Fruit fly (Drosophila melanogaster): ENCODE results near the gene CG9953.

Gene CG9953

DNA sequence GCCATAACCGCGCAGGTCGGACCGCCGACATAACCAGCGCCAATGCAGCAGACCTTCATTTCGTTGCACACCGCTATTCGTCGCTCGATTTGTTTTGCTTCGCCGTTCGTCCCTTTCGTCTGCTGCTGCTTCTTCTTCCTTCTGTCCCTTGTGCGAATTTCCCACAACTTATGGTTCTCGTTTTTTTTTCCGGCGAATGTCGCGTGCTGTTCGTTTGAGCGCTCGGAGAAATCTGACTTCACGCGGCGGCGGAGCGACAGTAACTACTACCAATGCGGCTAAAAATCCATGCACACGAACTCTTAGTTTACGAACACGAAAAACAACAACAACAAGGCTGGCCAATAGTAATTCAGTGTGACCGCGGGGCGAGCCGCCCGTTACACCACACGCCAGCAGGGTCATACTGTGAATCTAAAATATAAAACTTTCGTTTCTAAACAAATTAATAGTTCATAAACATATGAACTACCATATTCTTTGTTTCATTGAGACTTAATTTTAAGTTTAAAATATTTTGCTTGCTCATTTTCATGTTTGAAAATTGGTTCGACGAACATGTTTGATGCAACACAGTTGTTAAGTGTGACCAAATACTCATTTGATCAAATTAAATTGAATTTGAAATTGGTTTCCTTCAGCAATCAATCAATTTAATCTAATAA lies 4.8 kb upstream of the CG9953 start, which contains the start of gene sgl (continued):
- TF ChIP-seq B-H2 (GFP tag; optimal IDR thresholded peaks at IDR 0.05) (peak; percentile 74), CG7372 (GFP tag; IDR thresholded peaks at IDR 0.05) (no peak), CG11085 (GFP tag; IDR thresholded peaks at IDR 0.05) (no peak), CG9876 (GFP tag; optimal IDR thresholded peaks at IDR 0.05) (peak; percentile 16), stc (GFP tag; IDR thresholded peaks at IDR 0.05) (peak; percentile 60; the same call in 1 of the 2 replicates), CG6791 (GFP tag; IDR thresholded peaks at IDR 0.05; ENCODE audit: partially characterized antibody) (peak; percentile 68; the same call in 1 of the 3 replicates), Myb (GFP tag; optimal IDR thresholded peaks at IDR 0.05) (peak; percentile 37), CG34422 (GFP tag; IDR thresholded peaks at IDR 0.05) (peak; percentile 91), CG10431 (GFP tag; optimal IDR thresholded peaks at IDR 0.05) (no peak), CG13624 (GFP tag; optimal IDR thresholded peaks at IDR 0.05) (peak; percentile 17), Deaf1 (tag; optimal IDR thresholded peaks at IDR 0.05) (peak; percentile 99), Nf-YC (tag; optimal IDR thresholded peaks at IDR 0.05) (peak; percentile 100), unc-4 (GFP tag; IDR thresholded peaks at IDR 0.05; ENCODE audit: partially characterized antibody) (peak; percentile 48; the same call in 1 of the 2 replicates), C15 (GFP tag; IDR thresholded peaks at IDR 0.05) (no peak), ken (GFP tag; IDR thresholded peaks at IDR 0.05) (peak; percentile 59; the same call in 1 of the 3 replicates), Oaz (GFP tag; IDR thresholded peaks at IDR 0.05) (no peak), vfl (GFP tag; optimal IDR thresholded peaks at IDR 0.05) (no peak), CG4617 (GFP tag; optimal IDR thresholded peaks at IDR 0.05; ENCODE audit: borderline replicate concordance) (no peak), Awh (GFP tag; IDR thresholded peaks at IDR 0.05) (0 out of 2 replicates have a peak, but pooled peaks have one; percentile 25), chinmo (GFP tag; IDR thresholded peaks at IDR 0.05; ENCODE audit: partially characterized antibody) (peak; percentile 93; the same call in 3 of the 4 replicates), Antp (GFP tag; optimal IDR thresholded peaks at IDR 0.05) (peak; percentile 35), aop (GFP tag; IDR thresholded peaks at IDR 0.05) (no peak), CG30020 (tag; optimal IDR thresholded peaks at IDR 0.05) (peak; percentile 30), YL-1 (GFP tag; optimal IDR thresholded peaks at IDR 0.05) (peak; percentile 43), btn (GFP tag; optimal IDR thresholded peaks at IDR 0.05) (no peak), Abd-B (GFP tag; optimal IDR thresholded peaks at IDR 0.05) (no peak), CG17359 (tag; optimal IDR thresholded peaks at IDR 0.05) (peak; percentile 26), CG1603 (tag; optimal IDR thresholded peaks at IDR 0.05) (peak; percentile 38), Taf1 (GFP tag; IDR thresholded peaks at IDR 0.05) (no peak), slbo (GFP tag; IDR thresholded peaks at IDR 0.05) (peak; percentile 48), Bdp1 (GFP tag; optimal IDR thresholded peaks at IDR 0.05) (no peak), cg (GFP tag; optimal IDR thresholded peaks at IDR 0.05) (peak; percentile 83), CG6175 (GFP tag; IDR thresholded peaks at IDR 0.05) (no peak), Adf1 (GFP tag; IDR thresholded peaks at IDR 0.05) (peak; percentile 60; the same call in 1 of the 2 replicates), CG15601 (tag; optimal IDR thresholded peaks at IDR 0.05) (peak; percentile 82), ATbp (GFP tag; optimal IDR thresholded peaks at IDR 0.05) (peak; percentile 5), CG13894 (tag; optimal IDR thresholded peaks at IDR 0.05) (peak; percentile 73), esg (GFP tag; conservative IDR thresholded peaks at IDR 0.05) (no peak), mirr (GFP tag; optimal IDR thresholded peaks at IDR 0.05) (peak; percentile 34), CG2129 (GFP tag; IDR thresholded peaks at IDR 0.05; ENCODE audit: partially characterized antibody) (no peak; the same call in 1 of the 2 replicates), CG12391 (tag; optimal IDR thresholded peaks at IDR 0.05) (peak; percentile 48), CG18619 (GFP tag; optimal IDR thresholded peaks at IDR 0.05) (no peak), rib (GFP tag; IDR thresholded peaks at IDR 0.05) (peak; percentile 92), CG11398 (GFP tag; optimal IDR thresholded peaks at IDR 0.05) (peak; percentile 56), CG11247 (GFP tag; IDR thresholded peaks at IDR 0.05) (peak; percentile 36; the same call in 1 of the 2 replicates), eyg (GFP tag; optimal IDR thresholded peaks at IDR 0.05) (peak; percentile 22), CG9932 (GFP tag; IDR thresholded peaks at IDR 0.05) (peak; percentile 48), salm (tag; optimal IDR thresholded peaks at IDR 0.05) (no peak), exex (tag; optimal IDR thresholded peaks at IDR 0.05) (peak; percentile 19)

All from whole organism, embryonic.